Fruit fly (Drosophila melanogaster): Measurements from ENCODE around the gene Edg84A.
A peak's percentile ranks its signal among the peaks of the same experiment; 100 is the strongest.

The Edg84A gene

dm6 chr3R:6657278-6658246 lies 26.7 kb upstream of the Edg84A start, which contains the start of the genes CG1307 and twr (continued):
- TF ChIP-seq CG7556 (GFP tag; optimal IDR thresholded peaks at IDR 0.05) (no peak), CG17802 (tag; optimal IDR thresholded peaks at IDR 0.05) (peak; percentile 13), Atf3 (GFP tag; optimal IDR thresholded peaks at IDR 0.05) (no peak), phol (tag; optimal IDR thresholded peaks at IDR 0.05) (peak; percentile 68), Myb (GFP tag; optimal IDR thresholded peaks at IDR 0.05) (peak; percentile 81), Poxn (GFP tag; IDR thresholded peaks at IDR 0.05) (no peak), Max (GFP tag; optimal IDR thresholded peaks at IDR 0.05) (peak; percentile 22), chn (GFP tag; optimal IDR thresholded peaks at IDR 0.05) (no peak), Aef1 (GFP tag; IDR thresholded peaks at IDR 0.05) (peak; percentile 24; the same call in 1 of the 3 replicates), Rfx (GFP tag; IDR thresholded peaks at IDR 0.05) (peak; percentile 61), disco-r (GFP tag; optimal IDR thresholded peaks at IDR 0.05) (no peak), CG6813 (GFP tag; optimal IDR thresholded peaks at IDR 0.05) (peak; percentile 10), CG2120 (GFP tag; optimal IDR thresholded peaks at IDR 0.05) (peak; percentile 7), en (GFP tag; optimal IDR thresholded peaks at IDR 0.05) (no peak), CG4328 (GFP tag; optimal IDR thresholded peaks at IDR 0.05) (peak; percentile 29), CG31441 (GFP tag; IDR thresholded peaks at IDR 0.05) (no peak; the same call in 1 of the 2 replicates), MESR4 (GFP tag; optimal IDR thresholded peaks at IDR 0.05) (peak; percentile 85), CG11723 (GFP tag; optimal IDR thresholded peaks at IDR 0.05) (no peak), CG4360 (GFP tag; IDR thresholded peaks at IDR 0.05) (no peak), CG32532 (GFP tag; IDR thresholded peaks at IDR 0.05) (peak; percentile 69), HHEX (GFP tag; optimal IDR thresholded peaks at IDR 0.05) (peak; percentile 10), H15 (GFP tag; IDR thresholded peaks at IDR 0.05) (no peak), p53 (GFP tag; optimal IDR thresholded peaks at IDR 0.05) (peak; percentile 4), NFAT (GFP tag; IDR thresholded peaks at IDR 0.05) (peak; percentile 48), Rx (GFP tag; IDR thresholded peaks at IDR 0.05) (no peak), CG7839 (tag; optimal IDR thresholded peaks at IDR 0.05) (no peak), CG9797 (GFP tag; optimal IDR thresholded peaks at IDR 0.05) (peak; percentile 81), fd96Cb (tag; optimal IDR thresholded peaks at IDR 0.05) (peak; percentile 20), al (GFP tag; IDR thresholded peaks at IDR 0.05) (peak; percentile 13; the same call in 1 of the 2 replicates), CG14667 (GFP tag; IDR thresholded peaks at IDR 0.05) (peak; percentile 6; the same call in 1 of the 2 replicates), pfk (GFP tag; optimal IDR thresholded peaks at IDR 0.05) (no peak), CG3995 (GFP tag; optimal IDR thresholded peaks at IDR 0.05) (peak; percentile 96), Drgx (GFP tag; IDR thresholded peaks at IDR 0.05) (0 out of 2 replicates have a peak, but pooled peaks have one; percentile 16), CG34422 (GFP tag; IDR thresholded peaks at IDR 0.05) (no peak), fd64A (GFP tag; optimal IDR thresholded peaks at IDR 0.05) (no peak), Fer2 (tag; optimal IDR thresholded peaks at IDR 0.05) (peak; percentile 50), nerfin-1 (tag; optimal IDR thresholded peaks at IDR 0.05) (no peak), eve (GFP tag; optimal IDR thresholded peaks at IDR 0.05) (no peak)

dm6 chr3R:6659941-6660340 lies 24.3 kb upstream of the Edg84A start, which contains the start of gene agt:
Gene agt, minus strand, starts transcription at chr3R:6660100.
- peak; percentile 57 for TF ChIP-seq Hmr (GFP tag; optimal IDR thresholded peaks at IDR 0.05)
- TF ChIP-seq CG2712 (tag; optimal IDR thresholded peaks at IDR 0.05): peak; percentile 50
- no peak for TF ChIP-seq inv (GFP tag; IDR thresholded peaks at IDR 0.05; ENCODE audit: partially characterized antibody)
- TF ChIP-seq Gsc (GFP tag; IDR thresholded peaks at IDR 0.05): no peak
- peak; percentile 96 for TF ChIP-seq MBD-R2 (GFP tag; IDR thresholded peaks at IDR 0.05)
- TF ChIP-seq nerfin-1 (tag; optimal IDR thresholded peaks at IDR 0.05): no peak
- no peak for TF ChIP-seq Sox102F (GFP tag; optimal IDR thresholded peaks at IDR 0.05)
- TF ChIP-seq CG14965 (GFP tag; optimal IDR thresholded peaks at IDR 0.05; ENCODE audit: borderline replicate concordance): no peak
- peak; percentile 41; the same call in 1 of the 2 replicates for TF ChIP-seq amos (GFP tag; IDR thresholded peaks at IDR 0.05; ENCODE audit: partially characterized antibody)
- TF ChIP-seq CG9727 (GFP tag; optimal IDR thresholded peaks at IDR 0.05): no peak
- no peak for TF ChIP-seq gem (tag; optimal IDR thresholded peaks at IDR 0.05)
- TF ChIP-seq sqz (GFP tag; optimal IDR thresholded peaks at IDR 0.05): no peak
- peak; percentile 85 for TF ChIP-seq CG8290 (GFP tag; optimal IDR thresholded peaks at IDR 0.05)
- TF ChIP-seq CG8290 (tag; optimal IDR thresholded peaks at IDR 0.05): peak in 1 of 2 experiments; percentile 67

Data from whole organism, embryonic.